Fruit fly (Drosophila melanogaster) whole organism: ENCODE results near the gene Sec22.

Source experiments
- CG8478 ChIP-seq: fragments of >200 bp; optimal IDR thresholded peaks from 2 replicates; lab custom pipeline; 2018; ENCODE audit warnings: inconsistent platforms
- Dll ChIP-seq: fragments of >200 bp; optimal IDR thresholded peaks from 2 replicates; lab custom pipeline; 2017
- EcR ChIP-seq, 2 experiments: fragments of >200 bp; optimal IDR thresholded peaks; 2 replicates each; lab custom pipeline; 2017; ENCODE audit warnings: missing biosample characterization in 2 of 2, missing genetic modification characterization in 2 of 2, missing genetic modification reagents in 2 of 2
- pan ChIP-seq: fragments of >200 bp; optimal IDR thresholded peaks from 2 replicates; lab custom pipeline; 2017
- usp ChIP-seq: fragments of >200 bp; optimal IDR thresholded peaks from 2 replicates; lab custom pipeline; 2017; ENCODE audit warnings: missing biosample characterization, missing genetic modification characterization, mixed read lengths

DNA sequence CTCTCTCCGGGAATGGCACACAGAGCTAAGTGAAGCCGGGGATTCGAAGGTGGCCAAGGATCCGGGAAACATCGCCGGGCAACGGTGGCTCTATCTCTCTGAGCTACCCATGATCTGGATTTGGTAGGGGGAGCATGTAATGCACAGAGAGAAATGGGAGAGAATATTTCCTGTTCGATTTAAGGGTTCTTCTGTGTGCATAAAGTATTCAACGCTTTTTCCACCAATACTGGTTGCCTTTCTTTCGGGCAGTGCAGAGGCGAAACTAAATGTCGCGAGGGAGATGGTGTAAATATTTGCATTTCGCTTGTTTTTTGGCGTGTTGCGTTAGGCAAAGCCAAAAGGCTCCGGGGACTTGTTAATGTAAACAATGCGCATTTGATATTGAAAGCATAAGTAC lies 36.1 kb downstream of the Sec22 start:
- no peak for TF ChIP-seq pan (lab: Kevin White, UChicago)
- no peak for TF ChIP-seq CG8478 (lab: Kevin White, UChicago)
- no peak for TF ChIP-seq Dll (lab: Kevin White, UChicago)
- no peak for TF ChIP-seq usp (GFP tag; lab: Kevin White, UChicago)
- no peak for TF ChIP-seq EcR (GFP tag; optimal IDR thresholded peaks at IDR 0.05; lab: Kevin White, UChicago)
